Worm (Caenorhabditis elegans) whole organism, L4/young adult: ENCODE data around the gene Y17D7C.2.

ENCODE experiments used
- W03F9.2 ChIP-seq: fragments of 150-350 bp; optimal IDR thresholded peaks from 2 replicates; lab custom pipeline; 2014; ENCODE audit warnings: missing biosample characterization, missing genetic modification characterization
- dao-5 ChIP-seq: sonication (generic microtip); optimal IDR thresholded peaks from 2 replicates; lab custom pipeline; 2016; ENCODE audit warnings: missing genotype, missing genetic modification characterization, moderate library complexity, missing compliant biosample characterization
- him-1 ChIP-seq: sonication (generic microtip); optimal IDR thresholded peaks from 2 replicates; lab custom pipeline; 2016; ENCODE audit warnings: missing genotype, missing genetic modification reagents, missing genetic modification characterization, missing compliant biosample characterization

The Y17D7C.2 gene

DNA sequence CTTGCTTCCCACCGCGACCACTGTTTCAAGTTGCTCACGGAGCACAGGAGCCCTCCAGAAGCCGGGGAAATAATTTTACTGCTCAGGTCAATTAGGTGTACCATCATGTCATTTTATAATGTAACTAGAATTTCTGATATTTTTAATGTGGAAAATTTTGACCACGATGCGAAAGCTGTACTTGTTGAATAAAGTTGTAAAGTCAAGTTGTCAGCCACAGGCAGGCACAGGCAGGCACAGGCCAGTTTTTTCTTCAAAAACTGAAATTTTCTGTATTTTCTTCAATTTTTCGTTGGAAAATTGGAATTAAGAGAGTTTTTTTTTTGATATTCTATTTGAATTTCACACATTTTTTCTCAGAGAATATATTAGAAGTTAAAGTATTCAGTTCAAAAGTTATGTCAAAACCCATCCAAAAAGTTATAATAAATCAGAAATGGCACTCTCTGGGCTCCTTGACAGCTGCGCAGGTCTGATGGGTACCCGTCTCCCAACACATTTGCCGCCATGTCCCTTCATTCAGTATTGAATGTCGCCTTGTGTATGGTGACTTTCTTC lies 13.6 kb downstream of the Y17D7C.2 start, which contains the start of gene Y17D7C.1:
TSS of gene Y17D7C.1 (plus strand) at position 508 of the 558 bp plus-strand sequence.
- TF ChIP-seq him-1 (tag; lab: Kevin White, UChicago) (no peak), W03F9.2 (tag; lab: Kevin White, UChicago) (no peak), dao-5 (tag; lab: Kevin White, UChicago) (no peak)

ce11 chrV:18705319-18706062 lies 14.3 kb downstream of the Y17D7C.2 start:
- TF ChIP-seq him-1 (tag; lab: Kevin White, UChicago) (no peak), W03F9.2 (tag; lab: Kevin White, UChicago) (no peak), dao-5 (tag; lab: Kevin White, UChicago) (no peak)

- TF ChIP-seq him-1 (tag; lab: Kevin White, UChicago) (no peak), W03F9.2 (tag; lab: Kevin White, UChicago) (no peak), dao-5 (tag; lab: Kevin White, UChicago) (no peak)
Observed at ce11 chrV:18701306-18701705, 18.5 kb downstream of the Y17D7C.2 start, which contains the start of gene Y69H2.9. Gene Y69H2.9 (plus strand): TSS chrV:18701538.

- no peak for TF ChIP-seq him-1 (tag; lab: Kevin White, UChicago)
- TF ChIP-seq dao-5 (tag; lab: Kevin White, UChicago): no peak
- no peak for TF ChIP-seq W03F9.2 (tag; lab: Kevin White, UChicago)
Observed at ce11 chrV:18699326-18699725, 20.5 kb downstream of the Y17D7C.2 start, which contains the start of gene nhr-241. Gene nhr-241 (plus strand): TSS chrV:18699451.

- TF ChIP-seq W03F9.2 (tag; lab: Kevin White, UChicago): no peak
- no peak for TF ChIP-seq him-1 (tag; lab: Kevin White, UChicago)
Observed at ce11 chrV:18695469-18695868, 24.3 kb downstream of the Y17D7C.2 start.

DNA sequence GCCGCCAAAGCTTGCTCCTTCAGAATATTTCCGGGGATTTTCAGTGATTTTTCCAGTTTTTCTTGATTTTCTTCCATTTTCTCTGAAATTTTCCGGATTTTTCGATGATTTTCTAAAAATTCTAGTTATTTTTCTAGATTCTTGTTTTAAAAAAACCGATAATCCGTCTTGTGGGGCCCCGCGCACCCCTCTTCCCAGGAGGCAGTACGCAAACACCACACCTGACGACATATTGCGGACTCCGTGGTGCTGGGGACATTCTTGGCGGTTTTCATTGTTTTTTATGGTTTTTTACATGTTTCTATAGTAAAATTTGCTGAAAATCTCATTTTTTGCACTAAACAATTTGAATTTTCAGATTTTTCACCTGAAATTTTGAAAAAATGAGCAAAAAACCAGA lies 30.1 kb downstream of the Y17D7C.2 start, which contains the start of the genes ubc-19 and Y69H2.7:
TSS of gene ubc-19 (minus strand) at position 82 of the 400 bp plus-strand sequence.
TSS of gene Y69H2.7 (plus strand) at position 309 of the 400 bp plus-strand sequence.
- TF ChIP-seq him-1 (tag; lab: Kevin White, UChicago): no peak
- TF ChIP-seq dao-5 (tag; lab: Kevin White, UChicago): no peak
- no peak for TF ChIP-seq W03F9.2 (tag; lab: Kevin White, UChicago)

DNA sequence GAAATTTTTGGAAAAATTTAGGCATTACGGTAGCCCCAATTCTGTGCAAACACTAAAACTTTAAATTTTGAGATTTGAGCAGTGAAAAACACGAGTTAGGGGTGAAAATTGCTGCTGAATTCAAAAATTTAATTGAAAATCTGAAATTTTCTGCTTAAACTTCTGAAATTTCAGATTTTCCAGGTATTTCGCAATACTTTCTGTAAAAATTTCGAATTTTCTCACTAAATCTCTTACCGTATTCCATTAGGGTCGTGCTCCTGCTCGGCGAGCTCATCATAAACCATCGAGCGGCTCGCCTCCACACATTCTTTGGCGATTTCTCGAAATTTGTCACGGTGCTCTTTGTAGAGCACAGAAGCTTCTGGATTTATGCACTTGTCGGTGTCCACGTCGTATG lies 32.4 kb downstream of the Y17D7C.2 start:
- TF ChIP-seq dao-5 (tag; lab: Kevin White, UChicago) (no peak), W03F9.2 (tag; lab: Kevin White, UChicago) (no peak), him-1 (tag; lab: Kevin White, UChicago) (no peak)

- TF ChIP-seq W03F9.2 (tag; lab: Kevin White, UChicago): no peak
- no peak for TF ChIP-seq dao-5 (tag; lab: Kevin White, UChicago)
- TF ChIP-seq him-1 (tag; lab: Kevin White, UChicago): no peak
Observed at ce11 chrV:18684455-18684987, 35.3 kb downstream of the Y17D7C.2 start, which contains the start of gene Y69H2.17. Gene Y69H2.17 (plus strand): TSS chrV:18684937.

- TF ChIP-seq dao-5 (tag; lab: Kevin White, UChicago) (no peak), him-1 (tag; lab: Kevin White, UChicago) (no peak), W03F9.2 (tag; lab: Kevin White, UChicago) (no peak)
Observed at ce11 chrV:18674367-18674766, 45.4 kb downstream of the Y17D7C.2 start.

DNA sequence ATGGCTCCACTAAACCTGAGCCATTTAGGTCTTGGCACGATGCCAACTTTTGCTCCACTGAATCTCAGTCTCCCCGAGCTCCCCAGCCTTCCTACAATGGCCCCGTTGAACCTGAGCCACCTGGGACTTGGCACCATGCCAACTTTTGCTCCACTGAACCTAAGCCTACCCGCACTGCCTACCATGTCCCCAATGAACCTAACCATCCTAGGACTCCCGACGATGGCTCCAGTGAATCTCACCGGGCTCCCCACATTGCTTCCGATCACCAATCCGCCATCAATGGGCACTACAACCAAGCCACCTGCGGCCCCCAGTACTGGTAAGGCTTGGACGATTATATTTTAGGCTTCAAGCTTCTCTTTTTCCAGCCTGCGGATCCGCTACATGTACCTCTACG lies 48.0 kb downstream of the Y17D7C.2 start:
- TF ChIP-seq W03F9.2 (tag; lab: Kevin White, UChicago): no peak

ce11 chrV:18670017-18670416 lies 49.8 kb downstream of the Y17D7C.2 start, which contains the start of gene Y69H2.10:
Gene Y69H2.10 (plus strand): TSS chrV:18670317.
- TF ChIP-seq dao-5 (tag; lab: Kevin White, UChicago) (no peak), W03F9.2 (tag; lab: Kevin White, UChicago) (no peak), him-1 (tag; lab: Kevin White, UChicago) (no peak)

DNA sequence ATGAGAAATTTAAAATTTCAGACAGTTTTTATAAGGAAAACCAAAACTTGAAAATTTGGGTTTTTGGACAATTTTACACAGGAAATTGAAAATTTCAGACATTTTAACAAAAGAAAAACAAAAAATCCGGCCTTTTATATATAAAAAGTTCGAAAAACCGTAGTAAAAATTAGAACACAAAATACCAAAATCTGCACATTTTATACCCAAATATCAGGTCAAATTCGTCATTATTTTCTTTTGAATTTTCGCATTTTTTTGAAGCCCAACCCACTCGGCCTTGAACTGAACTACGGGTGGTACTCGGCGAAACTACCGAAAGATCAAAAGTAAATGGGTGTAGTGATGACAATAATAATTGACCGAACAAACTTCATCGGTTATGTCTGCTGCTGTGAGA lies 52.6 kb downstream of the Y17D7C.2 start:
- TF ChIP-seq W03F9.2 (tag; lab: Kevin White, UChicago) (no peak), dao-5 (tag; lab: Kevin White, UChicago) (no peak), him-1 (tag; lab: Kevin White, UChicago) (no peak)
